Worm (Caenorhabditis elegans) whole organism, L3 larva: ENCODE results near the gene exc-13.

Experiments
- aly-2 ChIP-seq: fragments of 150-350 bp; optimal IDR thresholded peaks from 2 replicates; lab custom pipeline; 2014; ENCODE audit warnings: missing biosample characterization, missing genetic modification characterization
- ceh-28 ChIP-seq: fragments of 150-350 bp; optimal IDR thresholded peaks from 2 replicates; lab custom pipeline; 2014; ENCODE audit warnings: missing biosample characterization, missing genetic modification reagents, missing genetic modification characterization
- ceh-9 ChIP-seq: sonication (generic microtip); optimal IDR thresholded peaks from 2 replicates; lab custom pipeline; 2018; ENCODE audit warnings: missing biosample characterization, missing genetic modification characterization
- daf-12 ChIP-seq: fragments of 150-350 bp; optimal IDR thresholded peaks from 2 replicates; lab custom pipeline; 2014; ENCODE audit warnings: missing biosample characterization, missing genetic modification reagents, missing genetic modification characterization
- egl-27 ChIP-seq: sonication (generic microtip); optimal IDR thresholded peaks from 4 replicates; lab custom pipeline; 2017; ENCODE audit warnings: missing biosample characterization, missing genetic modification reagents, missing genetic modification characterization
- egl-5 ChIP-seq: fragments of 150-350 bp; optimal IDR thresholded peaks from 2 replicates; lab custom pipeline; 2017; ENCODE audit warnings: missing biosample characterization, missing genetic modification reagents, missing genetic modification characterization, inconsistent platforms
- lin-39 ChIP-seq: fragments of 150-350 bp; optimal IDR thresholded peaks from 2 replicates; lab custom pipeline; 2018; ENCODE audit warnings: missing biosample characterization, missing genetic modification reagents, missing genetic modification characterization
- mdl-1 ChIP-seq: fragments of 150-350 bp; optimal IDR thresholded peaks from 2 replicates; lab custom pipeline; 2014; ENCODE audit warnings: missing biosample characterization, missing genetic modification characterization
- nhr-28 ChIP-seq: fragments of 150-350 bp; optimal IDR thresholded peaks from 2 replicates; lab custom pipeline; 2014; ENCODE audit warnings: missing biosample characterization, missing genetic modification characterization
- pha-4 ChIP-seq: fragments of 150-350 bp; optimal IDR thresholded peaks from 2 replicates; lab custom pipeline; 2014; ENCODE audit warnings: missing biosample characterization, missing genetic modification reagents, missing genetic modification characterization
- unc-62 ChIP-seq: fragments of 150-350 bp; sonication (generic microtip); optimal IDR thresholded peaks from 4 replicates; lab custom pipeline; 2014; ENCODE audit warnings: missing biosample characterization, missing genetic modification reagents, missing genetic modification characterization
- ztf-11 ChIP-seq: fragments of 150-350 bp; optimal IDR thresholded peaks from 2 replicates; lab custom pipeline; 2014; ENCODE audit warnings: missing biosample characterization, missing genetic modification characterization

- TF ChIP-seq aly-2 (tag; lab: Kevin White, UChicago) (no peak), pha-4 (tag; lab: Kevin White, UChicago) (no peak), egl-5 (no peak), unc-62 (GFP tag; lab: Kevin White, UChicago) (no peak), daf-12 (no peak), mdl-1 (tag; lab: Kevin White, UChicago) (no peak), egl-27 (tag; lab: Kevin White, UChicago) (no peak), nhr-28 (tag; lab: Kevin White, UChicago) (no peak), ztf-11 (tag; lab: Kevin White, UChicago) (no peak), lin-39 (no peak), ceh-9 (tag; lab: Kevin White, UChicago) (no peak), ceh-28 (tag; lab: Kevin White, UChicago) (no peak)
Observed at ce11 chrV:7352186-7353053, 12.6 kb upstream of the exc-13 start, which contains the start of the genes srh-231 and srh-275.
